Fruit fly (Drosophila melanogaster) whole organism, embryonic: ENCODE measurements around the gene Csp.

Experiments
- Atf6 ChIP-seq: fragments of 200-800 bp; sonication (Bioruptor generic); IDR thresholded peaks from 2 replicates; pipeline ENCODE4 v1.3.6; 2022; ENCODE audit warnings: missing biosample characterization, missing genetic modification characterization
- Bgb ChIP-seq: fragments of 200-800 bp; sonication (Bioruptor generic); IDR thresholded peaks from 2 replicates; pipeline ENCODE4 v1.3.6; 2022; ENCODE audit warnings: missing biosample characterization, missing genetic modification characterization; ENCODE audit not compliant: partially characterized antibody
- CG10565 ChIP-seq: fragments of 200-800 bp; sonication (Bioruptor generic); optimal IDR thresholded peaks from 3 replicates; lab custom pipeline; 2016; ENCODE audit warnings: missing biosample characterization, mild to moderate bottlenecking, missing genetic modification characterization
- CG10979 ChIP-seq: fragments of 200-800 bp; sonication (Bioruptor generic); optimal IDR thresholded peaks from 2 replicates; lab custom pipeline; 2018; ENCODE audit warnings: missing biosample characterization, mild to moderate bottlenecking, missing genetic modification characterization, moderate library complexity
- CG12071 ChIP-seq: fragments of 200-800 bp; sonication (Bioruptor generic); optimal IDR thresholded peaks from 3 replicates; lab custom pipeline; 2018; ENCODE audit warnings: missing biosample characterization, mild to moderate bottlenecking, missing genetic modification characterization
- CG13287 ChIP-seq: fragments of 200-800 bp; sonication (Bioruptor generic); IDR thresholded peaks from 2 replicates; pipeline ENCODE4 v1.3.6; 2022; ENCODE audit warnings: missing biosample characterization, missing genetic modification characterization; ENCODE audit not compliant: partially characterized antibody
- CG13424 ChIP-seq: fragments of 200-800 bp; sonication (Bioruptor generic); optimal IDR thresholded peaks from 2 replicates; lab custom pipeline; 2019; ENCODE audit warnings: missing biosample characterization, mild to moderate bottlenecking, missing genetic modification characterization, moderate library complexity
- CG14441 ChIP-seq: fragments of 200-800 bp; sonication (Bioruptor generic); IDR thresholded peaks from 2 replicates; pipeline ENCODE4 v1.3.6; 2022; ENCODE audit warnings: missing biosample characterization, missing genetic modification characterization
- CG14710 ChIP-seq: fragments of 200-800 bp; sonication (Bioruptor generic); optimal IDR thresholded peaks from 3 replicates; lab custom pipeline; 2019; ENCODE audit warnings: missing biosample characterization, mild to moderate bottlenecking, missing genetic modification characterization, moderate library complexity
- CG16815 ChIP-seq: fragments of 200-800 bp; sonication (Bioruptor generic); optimal IDR thresholded peaks from 3 replicates; lab custom pipeline; 2017; ENCODE audit warnings: missing biosample characterization, mild to moderate bottlenecking, missing genetic modification characterization
- CG2202 ChIP-seq: fragments of 200-800 bp; sonication (Bioruptor generic); optimal IDR thresholded peaks from 2 replicates; lab custom pipeline; 2018; ENCODE audit warnings: missing biosample characterization, mild to moderate bottlenecking, missing genetic modification characterization
- CG30403 ChIP-seq: fragments of 200-800 bp; sonication (Bioruptor generic); optimal IDR thresholded peaks from 3 replicates; lab custom pipeline; 2016; ENCODE audit warnings: missing biosample characterization, missing genetic modification characterization
- CG31441 ChIP-seq: fragments of 200-800 bp; sonication (Bioruptor generic); IDR thresholded peaks from 2 replicates; pipeline ENCODE4 v1.3.6; 2022; ENCODE audit warnings: missing biosample characterization, missing genetic modification characterization
- CG32532 ChIP-seq: fragments of 200-800 bp; sonication (Bioruptor generic); IDR thresholded peaks from 2 replicates; pipeline ENCODE4 v1.3.6; 2022; ENCODE audit warnings: missing biosample characterization, missing genetic modification characterization
- CG34422 ChIP-seq: fragments of 200-800 bp; sonication (Bioruptor generic); IDR thresholded peaks from 3 replicates; pipeline ENCODE4 v1.3.6; 2022; ENCODE audit warnings: missing biosample characterization, missing genetic modification characterization
- CG4707 ChIP-seq: fragments of 200-800 bp; sonication (Bioruptor generic); optimal IDR thresholded peaks from 2 replicates; lab custom pipeline; 2018; ENCODE audit warnings: missing biosample characterization, mild to moderate bottlenecking, missing genetic modification characterization, moderate library complexity
- CG5180 ChIP-seq: fragments of 200-800 bp; sonication (Bioruptor generic); optimal IDR thresholded peaks from 3 replicates; lab custom pipeline; 2017; ENCODE audit warnings: missing biosample characterization, missing genetic modification characterization, mild to moderate bottlenecking, moderate library complexity, missing genetic modification reagents
- CG7963 ChIP-seq: fragments of 200-800 bp; sonication (Bioruptor generic); IDR thresholded peaks from 3 replicates; pipeline ENCODE4 v1.3.6; 2022; ENCODE audit warnings: missing biosample characterization, missing genetic modification characterization; ENCODE audit not compliant: partially characterized antibody
- ERR ChIP-seq: fragments of 200-800 bp; sonication (Bioruptor generic); optimal IDR thresholded peaks from 2 replicates; lab custom pipeline; 2016; ENCODE audit warnings: missing biosample characterization, missing genetic modification characterization
- Gug ChIP-seq: fragments of 200-800 bp; sonication (Bioruptor generic); IDR thresholded peaks from 4 replicates; pipeline ENCODE4 v1.3.6; 2022; ENCODE audit warnings: missing biosample characterization, missing genetic modification characterization
- HHEX ChIP-seq: fragments of 200-800 bp; sonication (Bioruptor generic); optimal IDR thresholded peaks from 3 replicates; lab custom pipeline; 2017; ENCODE audit warnings: missing biosample characterization, mild to moderate bottlenecking, missing genetic modification characterization, missing genetic modification reagents
- HLHmδ ChIP-seq: fragments of 200-800 bp; sonication (Bioruptor generic); optimal IDR thresholded peaks from 2 replicates; lab custom pipeline; 2018; ENCODE audit warnings: missing biosample characterization, mild to moderate bottlenecking, missing genetic modification characterization, moderate library complexity
- Hmr ChIP-seq: fragments of 200-800 bp; sonication (Bioruptor generic); optimal IDR thresholded peaks from 3 replicates; lab custom pipeline; 2017; ENCODE audit warnings: mild to moderate bottlenecking, missing biosample characterization, missing genetic modification reagents, missing genetic modification characterization
- Max ChIP-seq: fragments of 200-800 bp; sonication (Bioruptor generic); optimal IDR thresholded peaks from 2 replicates; lab custom pipeline; 2016; ENCODE audit warnings: missing biosample characterization, mild to moderate bottlenecking, missing genetic modification characterization
- Mrtf ChIP-seq: fragments of 200-800 bp; sonication (Bioruptor generic); IDR thresholded peaks from 3 replicates; pipeline ENCODE4 v1.3.6; 2022; ENCODE audit warnings: missing biosample characterization, missing genetic modification characterization
- Xrp1 ChIP-seq: fragments of 200-800 bp; sonication (Bioruptor generic); IDR thresholded peaks from 2 replicates; pipeline ENCODE4 v1.3.6; 2022; ENCODE audit warnings: missing biosample characterization, missing genetic modification characterization
- ato ChIP-seq: fragments of 200-800 bp; sonication (Bioruptor generic); IDR thresholded peaks from 2 replicates; pipeline ENCODE4 v1.3.6; 2022; ENCODE audit warnings: missing biosample characterization, missing genetic modification characterization; ENCODE audit not compliant: partially characterized antibody
- bigmax ChIP-seq: fragments of 200-800 bp; sonication (Bioruptor generic); optimal IDR thresholded peaks from 2 replicates; lab custom pipeline; 2018; ENCODE audit warnings: missing biosample characterization, mild to moderate bottlenecking, missing genetic modification characterization
- bsh ChIP-seq, 2 experiments: fragments of 200-800 bp; sonication (Bioruptor generic); optimal IDR thresholded peaks; 2 replicates each; lab custom pipeline; 2017 to 2018; ENCODE audit warnings: mild to moderate bottlenecking in 2 of 2, missing biosample characterization in 2 of 2, missing genetic modification characterization in 2 of 2, moderate library complexity in 1 of 2
- chm ChIP-seq: fragments of 200-800 bp; sonication (Bioruptor generic); IDR thresholded peaks from 2 replicates; pipeline ENCODE4 v1.3.6; 2022; ENCODE audit warnings: missing biosample characterization, missing genetic modification characterization
- crp ChIP-seq, 2 experiments: fragments of 200-800 bp; sonication (Bioruptor generic); optimal IDR thresholded peaks; 2 replicates in 1 of 2; 3 replicates in 1 of 2; lab custom pipeline; 2017; ENCODE audit warnings: missing biosample characterization in 2 of 2, missing genetic modification characterization in 2 of 2, mild to moderate bottlenecking in 1 of 2, moderate library complexity in 1 of 2
- dpn ChIP-seq, 2 experiments: fragments of 200-800 bp; sonication (Bioruptor generic); optimal IDR thresholded peaks; 3 replicates each; lab custom pipeline; 2016; ENCODE audit warnings: missing biosample characterization in 2 of 2, missing genetic modification characterization in 2 of 2
- fd64A ChIP-seq: fragments of 200-800 bp; sonication (Bioruptor generic); optimal IDR thresholded peaks from 3 replicates; lab custom pipeline; 2018; ENCODE audit warnings: missing biosample characterization, mild to moderate bottlenecking, missing genetic modification characterization
- gcm ChIP-seq: fragments of 200-800 bp; sonication (Bioruptor generic); optimal IDR thresholded peaks from 2 replicates; lab custom pipeline; 2019; ENCODE audit warnings: missing biosample characterization, mild to moderate bottlenecking, missing genetic modification characterization, moderate library complexity
- gem ChIP-seq: fragments of 200-800 bp; sonication (Bioruptor generic); optimal IDR thresholded peaks from 2 replicates; lab custom pipeline; 2019; ENCODE audit warnings: missing biosample characterization, mild to moderate bottlenecking, missing genetic modification characterization, moderate library complexity
- gfzf ChIP-seq: fragments of 200-800 bp; sonication (Bioruptor generic); optimal IDR thresholded peaks from 2 replicates; lab custom pipeline; 2016; ENCODE audit warnings: missing biosample characterization, mild to moderate bottlenecking, missing genetic modification characterization, moderate library complexity
- grn ChIP-seq: fragments of 200-800 bp; sonication (Bioruptor generic); optimal IDR thresholded peaks from 3 replicates; lab custom pipeline; 2017; ENCODE audit warnings: missing biosample characterization, missing genetic modification characterization
- gt ChIP-seq: fragments of 200-800 bp; sonication (Bioruptor generic); IDR thresholded peaks from 2 replicates; pipeline ENCODE4 v1.3.6; 2022; ENCODE audit warnings: missing biosample characterization, missing genetic modification characterization
- insv ChIP-seq, 2 experiments: fragments of 200-800 bp; sonication (Bioruptor generic); optimal IDR thresholded peaks; 3 replicates each; lab custom pipeline; 2016 to 2018; ENCODE audit warnings: missing biosample characterization in 2 of 2, missing genetic modification characterization in 2 of 2
- ken ChIP-seq: fragments of 200-800 bp; sonication (Bioruptor generic); IDR thresholded peaks from 3 replicates; pipeline ENCODE4 v1.3.6; 2022; ENCODE audit warnings: missing biosample characterization, missing genetic modification characterization
- pan ChIP-seq, 4 experiments: fragments of >200 bp in 3 of 4; fragments of 200-800 bp in 1 of 4; sonication (Bioruptor generic) in 1 of 4; optimal IDR thresholded peaks in 3 of 4; IDR thresholded peaks in 1 of 4; 2 replicates each; pipeline versions ENCODE4 v1.3.6 to Lab custom; 2017 to 2022; ENCODE audit warnings: missing biosample characterization in 2 of 4, missing genetic modification characterization in 2 of 4, mixed read lengths in 1 of 4
- row ChIP-seq: fragments of 200-800 bp; sonication (Bioruptor generic); IDR thresholded peaks from 3 replicates; pipeline ENCODE4 v1.3.6; 2022; ENCODE audit warnings: missing biosample characterization, missing genetic modification characterization
- sens ChIP-seq: fragments of 200-800 bp; sonication (Bioruptor generic); peaks from one replicate; lab custom pipeline; 2016; ENCODE audit warnings: missing biosample characterization, missing genetic modification characterization
- sim ChIP-seq: fragments of 200-800 bp; sonication (Bioruptor generic); IDR thresholded peaks from 2 replicates; pipeline ENCODE4 v1.3.6; 2022; ENCODE audit warnings: missing biosample characterization, missing genetic modification characterization
- sima ChIP-seq: fragments of 200-800 bp; sonication (Bioruptor generic); optimal IDR thresholded peaks from 2 replicates; lab custom pipeline; 2016; ENCODE audit warnings: missing biosample characterization, missing genetic modification characterization
- so ChIP-seq: fragments of 200-800 bp; sonication (Bioruptor generic); IDR thresholded peaks from 3 replicates; pipeline ENCODE4 v1.3.6; 2022; ENCODE audit warnings: missing biosample characterization, missing genetic modification characterization
- zen2 ChIP-seq: fragments of 200-800 bp; sonication (Bioruptor generic); IDR thresholded peaks from 3 replicates; pipeline ENCODE4 v1.3.6; 2022; ENCODE audit warnings: missing biosample characterization, missing genetic modification characterization; ENCODE audit not compliant: partially characterized antibody
- zfh2 ChIP-seq: fragments of 200-800 bp; sonication (Bioruptor generic); optimal IDR thresholded peaks from 2 replicates; lab custom pipeline; 2016; ENCODE audit warnings: missing biosample characterization, missing genetic modification characterization

The Csp gene

DNA sequence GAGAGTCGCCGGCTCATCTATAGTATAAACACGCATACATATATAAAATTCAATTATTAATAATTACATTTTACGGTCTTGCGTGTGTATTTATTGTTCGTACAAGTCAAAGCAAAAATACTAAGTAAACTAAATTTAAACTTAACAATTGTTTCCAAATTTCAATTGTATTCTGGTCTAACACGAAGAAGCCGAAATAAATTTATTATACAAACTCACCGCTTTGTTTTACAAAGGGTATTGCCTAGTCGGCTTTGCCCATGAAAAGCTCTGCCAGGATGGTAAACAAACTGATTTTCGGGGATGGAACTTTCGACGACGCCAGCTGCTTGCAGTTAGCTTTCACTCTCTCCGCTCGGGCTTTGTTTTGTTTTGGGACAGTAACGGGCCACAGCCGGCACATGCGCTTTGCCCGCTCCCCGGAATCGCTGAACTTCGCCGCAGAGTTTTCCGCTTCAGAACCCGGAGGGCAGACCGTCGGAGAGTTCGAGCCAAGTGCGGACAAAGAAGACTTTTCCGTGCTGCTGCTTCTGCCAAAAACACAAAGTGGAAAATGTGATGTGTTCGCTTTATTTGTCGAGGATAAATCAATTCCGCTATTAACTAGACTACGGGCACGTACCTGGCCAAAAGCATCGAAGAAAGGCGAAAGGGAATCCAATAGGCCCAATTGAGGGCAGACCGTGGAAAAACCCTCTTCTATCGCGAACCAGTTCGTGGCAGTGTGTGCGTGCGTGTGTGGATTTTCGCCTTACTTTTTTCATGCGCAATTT lies 6.5 kb downstream of the Csp start, which contains the start of gene Srpk79D (continued):
- TF ChIP-seq so (no peak), HLHmδ (no peak), CG5180 (GFP tag; lab: Kevin White, UChicago) (no peak), insv (GFP tag; optimal IDR thresholded peaks at IDR 0.05; lab: Kevin White, UChicago) (no peak), CG16815 (GFP tag; lab: Kevin White, UChicago) (no peak), Gug (no peak), Hmr (GFP tag; lab: Kevin White, UChicago) (no peak), CG4707 (GFP tag; lab: Kevin White, UChicago) (no peak), bsh (GFP tag; optimal IDR thresholded peaks at IDR 0.05; lab: Kevin White, UChicago) (no peak), CG14441 (GFP tag; lab: Robert Waterston, UW) (no peak), CG14710 (no peak), gfzf (GFP tag; lab: Kevin White, UChicago) (no peak), CG34422 (GFP tag; lab: Robert Waterston, UW) (no peak), sens (GFP tag; lab: Kevin White, UChicago) (peak; percentile 57), gem (tag; lab: Kevin White, UChicago) (peak; percentile 5), chm (GFP tag; lab: Robert Waterston, UW) (no peak), pan (optimal IDR thresholded peaks at IDR 0.05; lab: Kevin White, UChicago) (no peak), pan (GFP tag; optimal IDR thresholded peaks at IDR 0.05 in 1 of 2, IDR thresholded peaks at IDR 0.05 in 1 of 2) (no peak), gt (GFP tag; lab: Robert Waterston, UW) (no peak), CG12071 (GFP tag; lab: Kevin White, UChicago) (no peak), sim (GFP tag; lab: Robert Waterston, UW) (no peak), CG7963 (no peak), Max (no peak), Xrp1 (GFP tag; lab: Robert Waterston, UW) (peak; percentile 24; the same call in 1 of the 2 replicates), crp (GFP tag; optimal IDR thresholded peaks at IDR 0.05; lab: Kevin White, UChicago) (peak in 1 of 2 experiments; percentile 40), zen2 (GFP tag; lab: Robert Waterston, UW) (no peak), Atf6 (GFP tag; lab: Robert Waterston, UW) (no peak), ken (GFP tag; lab: Robert Waterston, UW) (no peak), CG2202 (tag; lab: Kevin White, UChicago) (no peak), fd64A (no peak), HHEX (GFP tag; lab: Kevin White, UChicago) (no peak), dpn (GFP tag; optimal IDR thresholded peaks at IDR 0.05; lab: Kevin White, UChicago) (no peak), CG31441 (GFP tag; lab: Robert Waterston, UW) (no peak), CG10979 (tag; lab: Kevin White, UChicago) (no peak), row (GFP tag; lab: Robert Waterston, UW) (peak; percentile 57; the same call in 1 of the 3 replicates), ato (GFP tag; lab: Robert Waterston, UW) (no peak), CG30403 (peak; percentile 3), Bgb (GFP tag; lab: Robert Waterston, UW) (no peak), gcm (GFP tag; lab: Kevin White, UChicago) (no peak), Mrtf (GFP tag; lab: Robert Waterston, UW) (no peak), zfh2 (GFP tag; lab: Kevin White, UChicago) (no peak), CG13287 (no peak), CG13424 (no peak), bigmax (no peak), CG32532 (GFP tag; lab: Robert Waterston, UW) (no peak), sima (GFP tag; lab: Kevin White, UChicago) (no peak), CG10565 (GFP tag; lab: Kevin White, UChicago) (no peak), grn (GFP tag; lab: Kevin White, UChicago) (no peak), ERR (no peak)
